Fruit fly (Drosophila melanogaster) Kc167 (cell line): ENCODE data around the gene Sry-delta.

Experiments
- Myc ChIP-seq: fragments of >200 bp; optimal IDR thresholded peaks from 2 replicates; lab custom pipeline; 2017; ENCODE audit warnings: missing external identifiers
- Sin3A ChIP-seq: fragments of >200 bp; optimal IDR thresholded peaks from 2 replicates; lab custom pipeline; 2018; ENCODE audit warnings: missing external identifiers
- h ChIP-seq: fragments of >200 bp; optimal IDR thresholded peaks from 3 replicates; lab custom pipeline; 2018; ENCODE audit warnings: missing external identifiers
- insv ChIP-seq: fragments of >200 bp; optimal IDR thresholded peaks from 3 replicates; lab custom pipeline; 2018; ENCODE audit warnings: missing external identifiers
- psq ChIP-seq: fragments of >200 bp; optimal IDR thresholded peaks from 2 replicates; lab custom pipeline; 2017; ENCODE audit warnings: missing external identifiers
- ttk ChIP-seq: sonication (Bioruptor generic); optimal IDR thresholded peaks from 2 replicates; lab custom pipeline; 2017; ENCODE audit warnings: missing external identifiers

Sry-delta gene

DNA sequence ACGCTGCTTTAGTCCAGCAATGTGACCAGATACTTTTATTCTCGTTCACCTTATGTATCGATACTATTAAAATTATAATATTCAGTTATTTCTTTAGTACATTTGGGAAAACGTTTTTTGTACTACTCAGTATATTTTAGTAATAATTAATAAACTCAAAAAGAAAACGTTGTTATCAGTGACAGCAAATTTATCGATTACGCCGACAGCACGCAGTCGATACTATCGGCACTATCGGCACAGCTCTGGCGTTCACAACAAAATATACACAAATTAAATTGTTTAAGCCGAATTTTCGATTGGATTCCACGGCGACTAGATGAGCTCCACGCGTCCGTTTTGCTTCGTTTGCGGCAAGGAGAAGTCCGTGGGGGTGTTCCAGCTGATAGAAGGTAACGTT is 3.6 kb upstream of the Sry-delta start, which contains the start of the genes janA, Sry-alpha and Sry-beta:
Gene janA, minus strand, starts transcription at position 40 of the 400 bp plus-strand sequence.
Gene Sry-alpha, plus strand, starts transcription at position 226 of the 400 bp plus-strand sequence.
Gene Sry-beta, plus strand, starts transcription at position 226 of the 400 bp plus-strand sequence.
- no peak for TF ChIP-seq ttk (lab: Kevin White, UChicago)
- TF ChIP-seq psq (lab: Kevin White, UChicago): no peak
- TF ChIP-seq Sin3A (lab: Kevin White, UChicago): no peak
- TF ChIP-seq h: no peak
- no peak for TF ChIP-seq insv (lab: Kevin White, UChicago)
- TF ChIP-seq Myc (lab: Kevin White, UChicago): no peak

DNA sequence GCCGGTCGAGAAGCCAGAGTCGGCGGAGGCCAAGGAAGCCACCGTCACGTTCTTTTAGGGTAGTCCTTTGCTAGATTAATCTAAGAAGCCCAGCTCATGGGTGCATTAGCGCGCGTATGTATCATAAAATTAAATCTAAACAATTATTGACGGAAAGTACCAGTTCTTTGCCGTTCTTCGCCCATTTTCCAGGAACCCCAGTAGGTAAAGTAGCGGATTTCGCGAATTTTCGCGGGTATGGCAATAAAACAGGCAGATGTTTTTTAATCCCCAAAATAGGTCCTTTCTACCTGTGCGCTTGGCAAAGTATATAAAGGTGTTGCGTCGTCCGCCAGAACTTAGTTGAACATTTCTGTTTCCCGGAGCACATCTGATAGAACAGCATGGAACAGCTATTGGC is 2.3 kb upstream of the Sry-delta start:
- TF ChIP-seq insv (lab: Kevin White, UChicago) (no peak), Sin3A (lab: Kevin White, UChicago) (no peak), psq (lab: Kevin White, UChicago) (no peak)

- TF ChIP-seq Sin3A (lab: Kevin White, UChicago) (no peak), h (no peak), Myc (lab: Kevin White, UChicago) (no peak), insv (lab: Kevin White, UChicago) (no peak), ttk (lab: Kevin White, UChicago) (no peak), psq (lab: Kevin White, UChicago) (no peak)
These were observed 3.2 kb downstream of the Sry-delta start, which contains the start of the genes RpL32 and CG7943 for dm6 chr3R:30046029-30047001. Gene RpL32 (minus strand): TSS chr3R:30046161. Gene CG7943 (plus strand): TSS chr3R:30046470.

- no peak for TF ChIP-seq Myc (lab: Kevin White, UChicago)
- no peak for TF ChIP-seq ttk (lab: Kevin White, UChicago)
- no peak for TF ChIP-seq insv (lab: Kevin White, UChicago)
- no peak for TF ChIP-seq Sin3A (lab: Kevin White, UChicago)
- no peak for TF ChIP-seq h
- TF ChIP-seq psq (lab: Kevin White, UChicago): no peak
These were observed 7.3 kb downstream of the Sry-delta start for dm6 chr3R:30050448-30050847.

- no peak for TF ChIP-seq psq (lab: Kevin White, UChicago)
- TF ChIP-seq ttk (lab: Kevin White, UChicago): no peak
- TF ChIP-seq Sin3A (lab: Kevin White, UChicago): no peak
- TF ChIP-seq insv (lab: Kevin White, UChicago): no peak
- TF ChIP-seq h: no peak
- no peak for TF ChIP-seq Myc (lab: Kevin White, UChicago)
These were observed 8.8 kb downstream of the Sry-delta start, which contains the start of gene CG15528 for dm6 chr3R:30051933-30052332. Gene CG15528 (minus strand): TSS chr3R:30052112.

dm6 chr3R:30052455-30053046 is 9.4 kb downstream of the Sry-delta start, which contains the start of gene Jasper:
Gene Jasper (plus strand): TSS chr3R:30052514.
- no peak for TF ChIP-seq insv (lab: Kevin White, UChicago)
- no peak for TF ChIP-seq psq (lab: Kevin White, UChicago)
- TF ChIP-seq ttk (lab: Kevin White, UChicago): no peak

dm6 chr3R:30055915-30056544 is 12.9 kb downstream of the Sry-delta start, which contains the start of the genes Rpp14b and spn-A:
Gene Rpp14b (plus strand): TSS chr3R:30055957.
Gene spn-A (minus strand): TSS chr3R:30056037.
- TF ChIP-seq h (peak; percentile 26), psq (lab: Kevin White, UChicago) (no peak), insv (lab: Kevin White, UChicago) (peak; percentile 11), Sin3A (lab: Kevin White, UChicago) (no peak), Myc (lab: Kevin White, UChicago) (no peak), ttk (lab: Kevin White, UChicago) (no peak)

DNA sequence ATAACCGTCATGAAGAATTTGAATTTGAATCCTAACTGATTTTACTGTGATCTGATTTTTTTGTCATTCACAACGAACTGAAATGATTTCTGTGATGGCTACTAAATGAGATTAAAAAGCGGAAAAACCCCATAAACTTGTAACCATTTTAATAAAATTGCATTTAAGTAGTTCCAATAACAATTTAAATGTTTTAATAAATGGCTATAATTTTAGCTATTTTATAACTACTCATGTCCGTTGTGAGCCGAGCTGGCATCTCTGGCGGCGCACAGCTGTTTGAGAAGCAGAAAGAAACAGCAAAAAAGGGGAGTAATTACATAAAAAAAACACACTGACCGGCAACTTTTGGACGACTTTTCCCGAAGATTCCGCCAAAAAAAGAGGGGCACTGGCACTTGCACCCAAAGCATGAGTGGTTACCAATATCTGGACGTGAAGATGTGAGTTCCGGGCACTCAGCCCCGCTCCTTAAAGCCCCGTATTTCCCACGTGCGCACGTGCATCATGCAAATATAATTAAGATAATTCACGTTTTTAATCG is 13.5 kb downstream of the Sry-delta start, which contains the start of the genes CG7950 and Rpp14a:
Gene CG7950, plus strand, starts transcription at position 268 of the 544 bp plus-strand sequence.
Gene Rpp14a, plus strand, starts transcription at position 268 of the 544 bp plus-strand sequence.
- TF ChIP-seq Myc (lab: Kevin White, UChicago) (no peak), h (no peak), insv (lab: Kevin White, UChicago) (no peak), Sin3A (lab: Kevin White, UChicago) (no peak), psq (lab: Kevin White, UChicago) (no peak), ttk (lab: Kevin White, UChicago) (no peak)

DNA sequence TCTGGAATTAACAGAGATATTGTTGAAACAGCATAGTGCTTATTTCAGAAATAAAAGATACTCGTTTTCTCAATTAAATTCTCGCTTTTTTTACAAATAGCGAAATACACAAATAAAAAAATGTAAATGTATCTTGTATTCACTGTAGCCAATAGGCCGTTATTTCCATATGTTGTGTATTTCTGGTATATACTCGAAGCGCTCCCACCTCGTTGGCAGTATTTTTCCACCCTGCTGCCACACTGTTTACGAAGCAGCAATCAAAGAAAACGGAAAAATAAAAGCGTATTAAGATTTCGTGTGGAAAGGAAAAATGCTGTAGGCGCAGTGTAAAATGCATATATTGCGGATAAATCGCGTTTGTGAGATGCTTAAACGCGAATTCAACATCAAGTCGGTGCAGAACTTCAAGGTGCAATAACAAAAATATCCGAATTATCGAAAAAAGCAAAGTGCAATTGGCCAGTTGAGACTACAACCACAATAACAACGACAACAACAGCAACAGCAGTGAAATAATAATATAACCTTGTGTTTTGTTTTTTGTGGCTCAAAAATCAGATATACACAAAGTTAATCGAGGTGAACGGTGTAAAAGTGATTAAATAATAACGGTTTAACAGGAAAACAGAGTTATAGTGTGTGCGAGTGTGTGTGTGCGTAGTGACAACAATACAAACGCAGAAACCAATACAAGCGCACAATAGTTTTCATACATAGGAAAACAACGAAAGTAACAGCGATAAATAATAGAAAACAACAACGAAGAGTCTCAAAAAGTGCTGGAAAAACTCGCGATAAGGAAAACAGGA is 15.1 kb downstream of the Sry-delta start, which contains the start of gene sima:
Gene sima, plus strand, starts transcription at position 255 of the 812 bp plus-strand sequence.
- no peak for TF ChIP-seq h
- peak; percentile 93 for TF ChIP-seq psq (lab: Kevin White, UChicago)

DNA sequence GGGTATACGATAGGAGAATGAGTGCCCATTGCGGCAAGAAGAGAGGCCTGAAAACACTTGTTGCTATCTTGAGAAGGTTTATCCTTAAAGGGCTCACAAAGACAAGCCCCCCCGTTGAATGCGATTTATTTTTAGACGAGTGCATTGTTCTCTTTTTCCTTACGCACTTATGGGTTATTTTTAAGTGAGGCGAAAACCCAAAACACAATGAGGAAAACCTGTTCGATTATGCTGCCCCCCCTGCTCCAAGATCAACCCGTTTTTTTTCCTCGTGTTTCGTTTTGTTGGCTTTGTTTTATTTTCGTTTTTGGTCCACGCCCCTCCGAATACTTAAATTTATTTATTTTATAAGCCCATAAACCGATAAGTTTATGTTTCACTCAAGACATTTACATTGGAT is 16.8 kb downstream of the Sry-delta start:
- no peak for TF ChIP-seq Myc (lab: Kevin White, UChicago)
- no peak for TF ChIP-seq Sin3A (lab: Kevin White, UChicago)
